Worm (Caenorhabditis elegans) whole organism, L3 larva: ENCODE results near the gene Y50E8A.5.
"Not testable (repeated sequence)": the region's sequence is repeated elsewhere in the genome, so short reads cannot be mapped to it uniquely, and the experiment has no call there.

Source experiments
- R02D3.7 ChIP-seq: fragments of 150-350 bp; optimal IDR thresholded peaks from 2 replicates; lab custom pipeline; 2014; ENCODE audit warnings: missing biosample characterization, missing genetic modification characterization
- ama-1 ChIP-seq: fragments of 150-350 bp; optimal IDR thresholded peaks from 2 replicates; lab custom pipeline; 2018
- ceh-16 ChIP-seq: sonication (generic microtip); optimal IDR thresholded peaks from 2 replicates; lab custom pipeline; 2017; ENCODE audit warnings: missing biosample characterization, missing genetic modification characterization
- ceh-28 ChIP-seq: fragments of 150-350 bp; optimal IDR thresholded peaks from 2 replicates; lab custom pipeline; 2014; ENCODE audit warnings: missing biosample characterization, missing genetic modification reagents, missing genetic modification characterization
- ceh-9 ChIP-seq: sonication (generic microtip); optimal IDR thresholded peaks from 2 replicates; lab custom pipeline; 2018; ENCODE audit warnings: missing biosample characterization, missing genetic modification characterization
- daf-12 ChIP-seq: fragments of 150-350 bp; optimal IDR thresholded peaks from 2 replicates; lab custom pipeline; 2014; ENCODE audit warnings: missing biosample characterization, missing genetic modification reagents, missing genetic modification characterization
- egl-27 ChIP-seq: sonication (generic microtip); optimal IDR thresholded peaks from 4 replicates; lab custom pipeline; 2017; ENCODE audit warnings: missing biosample characterization, missing genetic modification reagents, missing genetic modification characterization
- egl-5 ChIP-seq: fragments of 150-350 bp; optimal IDR thresholded peaks from 2 replicates; lab custom pipeline; 2017; ENCODE audit warnings: missing biosample characterization, missing genetic modification reagents, missing genetic modification characterization, inconsistent platforms
- elt-1 ChIP-seq: fragments of 150-350 bp; optimal IDR thresholded peaks from 2 replicates; lab custom pipeline; 2014; ENCODE audit warnings: missing biosample characterization, missing genetic modification characterization
- elt-2 ChIP-seq: sonication (generic microtip); optimal IDR thresholded peaks from 2 replicates; lab custom pipeline; 2016; ENCODE audit warnings: missing genetic modification reagents, mild to moderate bottlenecking, missing genetic modification characterization, missing compliant biosample characterization
- elt-3 ChIP-seq, 3 experiments: fragments of 150-350 bp in 1 of 3; sonication (generic microtip) in 2 of 3; optimal IDR thresholded peaks; 2 replicates in 2 of 3; 4 replicates in 1 of 3; lab custom pipeline; 2014 to 2017; ENCODE audit warnings: missing biosample characterization in 3 of 3, missing genetic modification characterization in 3 of 3
- eor-1 ChIP-seq, 2 experiments: fragments of 150-350 bp; optimal IDR thresholded peaks; 2 replicates each; lab custom pipeline; 2014 to 2018; ENCODE audit warnings: missing biosample characterization in 2 of 2, missing genetic modification characterization in 2 of 2
- fkh-2 ChIP-seq: fragments of 150-350 bp; optimal IDR thresholded peaks from 2 replicates; lab custom pipeline; 2014; ENCODE audit warnings: missing biosample characterization, missing genetic modification reagents, missing genetic modification characterization
- fos-1 ChIP-seq: fragments of 150-350 bp; optimal IDR thresholded peaks from 2 replicates; lab custom pipeline; 2014; ENCODE audit warnings: missing biosample characterization, missing genetic modification characterization
- hmg-11 ChIP-seq: sonication (generic microtip); optimal IDR thresholded peaks from 2 replicates; lab custom pipeline; 2016; ENCODE audit warnings: missing genetic modification characterization, missing compliant biosample characterization
- jun-1 ChIP-seq: fragments of 150-350 bp; optimal IDR thresholded peaks from 2 replicates; lab custom pipeline; 2014; ENCODE audit warnings: missing biosample characterization, missing genetic modification reagents, missing genetic modification characterization
- lin-15B ChIP-seq: fragments of 150-350 bp; optimal IDR thresholded peaks from 2 replicates; lab custom pipeline; 2014; ENCODE audit warnings: missing biosample characterization, missing genetic modification characterization
- lin-39 ChIP-seq: fragments of 150-350 bp; optimal IDR thresholded peaks from 2 replicates; lab custom pipeline; 2018; ENCODE audit warnings: missing biosample characterization, missing genetic modification reagents, missing genetic modification characterization
- lsy-12 ChIP-seq: sonication (generic microtip); optimal IDR thresholded peaks from 2 replicates; lab custom pipeline; 2016; ENCODE audit warnings: mild to moderate bottlenecking, missing genetic modification characterization, missing compliant biosample characterization
- mdl-1 ChIP-seq: fragments of 150-350 bp; optimal IDR thresholded peaks from 2 replicates; lab custom pipeline; 2014; ENCODE audit warnings: missing biosample characterization, missing genetic modification characterization
- mml-1 ChIP-seq: fragments of 150-350 bp; sonication (generic microtip); optimal IDR thresholded peaks from 3 replicates; lab custom pipeline; 2014; ENCODE audit warnings: missing biosample characterization, missing genetic modification characterization
- nfya-1 ChIP-seq: sonication (generic microtip); optimal IDR thresholded peaks from 2 replicates; lab custom pipeline; 2017; ENCODE audit warnings: missing genetic modification characterization, mild to moderate bottlenecking, missing compliant biosample characterization, antibody characterized with exemption, moderate library complexity; ENCODE audit not compliant: insufficient read depth
- nhr-12 ChIP-seq: fragments of 150-350 bp; optimal IDR thresholded peaks from 2 replicates; lab custom pipeline; 2014; ENCODE audit warnings: missing biosample characterization, missing genetic modification characterization
- nhr-23 ChIP-seq: fragments of 150-350 bp; optimal IDR thresholded peaks from 2 replicates; lab custom pipeline; 2014; ENCODE audit warnings: missing biosample characterization, missing genetic modification reagents, missing genetic modification characterization
- nhr-237 ChIP-seq: fragments of 150-350 bp; optimal IDR thresholded peaks from 2 replicates; lab custom pipeline; 2014; ENCODE audit warnings: missing biosample characterization, missing genetic modification characterization
- nhr-28 ChIP-seq: fragments of 150-350 bp; optimal IDR thresholded peaks from 2 replicates; lab custom pipeline; 2014; ENCODE audit warnings: missing biosample characterization, missing genetic modification characterization
- nhr-43 ChIP-seq: sonication (generic microtip); optimal IDR thresholded peaks from 2 replicates; lab custom pipeline; 2016; ENCODE audit warnings: mild to moderate bottlenecking, missing genetic modification characterization, missing compliant biosample characterization; ENCODE audit not compliant: poor library complexity, severe bottlenecking
- pha-4 ChIP-seq: fragments of 150-350 bp; optimal IDR thresholded peaks from 2 replicates; lab custom pipeline; 2014; ENCODE audit warnings: missing biosample characterization, missing genetic modification reagents, missing genetic modification characterization
- pqm-1 ChIP-seq: fragments of 150-350 bp; optimal IDR thresholded peaks from 2 replicates; lab custom pipeline; 2017; ENCODE audit warnings: missing biosample characterization, missing genetic modification characterization, inconsistent platforms
- skn-1 ChIP-seq: fragments of 150-350 bp; optimal IDR thresholded peaks from 2 replicates; lab custom pipeline; 2014; ENCODE audit warnings: missing biosample characterization, missing genetic modification characterization
- snpc-4 ChIP-seq: fragments of 150-350 bp; optimal IDR thresholded peaks from 2 replicates; lab custom pipeline; 2014; ENCODE audit warnings: missing biosample characterization, missing genetic modification characterization
- tbx-2 ChIP-seq: sonication (generic microtip); optimal IDR thresholded peaks from 2 replicates; lab custom pipeline; 2016; ENCODE audit warnings: mild to moderate bottlenecking, missing genetic modification characterization, missing compliant biosample characterization
- zag-1 ChIP-seq: fragments of 150-350 bp; optimal IDR thresholded peaks from 2 replicates; lab custom pipeline; 2014; ENCODE audit warnings: missing biosample characterization, missing genetic modification characterization
- ztf-11 ChIP-seq: fragments of 150-350 bp; optimal IDR thresholded peaks from 2 replicates; lab custom pipeline; 2014; ENCODE audit warnings: missing biosample characterization, missing genetic modification characterization
- ztf-4 ChIP-seq: fragments of 150-350 bp; optimal IDR thresholded peaks from 2 replicates; lab custom pipeline; 2014; ENCODE audit warnings: missing biosample characterization, missing genetic modification characterization

Y50E8A.5 gene

ce11 chrV:14773048-14773447, 36.3 kb upstream of the Y50E8A.5 start, which contains the start of gene haf-7:
Gene haf-7 (plus strand): TSS chrV:14773258.
- TF ChIP-seq tbx-2 (no peak), pqm-1 (tag; lab: Kevin White, UChicago) (peak; percentile 4), nfya-1 (no peak), jun-1 (peak; percentile 25), lsy-12 (tag; lab: Kevin White, UChicago) (no peak), snpc-4 (tag; lab: Kevin White, UChicago) (peak; percentile 33), nhr-23 (tag; lab: Kevin White, UChicago) (peak; percentile 28), elt-1 (tag; lab: Kevin White, UChicago) (no peak), skn-1 (peak; percentile 15), daf-12 (no peak), ztf-4 (no peak), ceh-28 (no peak), mdl-1 (tag; lab: Kevin White, UChicago) (no peak), ztf-11 (tag; lab: Kevin White, UChicago) (no peak), nhr-237 (tag; lab: Kevin White, UChicago) (no peak), eor-1 (tag; optimal IDR thresholded peaks at IDR 0.05; lab: Kevin White, UChicago) (no peak), fkh-2 (tag; lab: Kevin White, UChicago) (no peak), elt-2 (tag; lab: Kevin White, UChicago) (peak; percentile 54), nhr-12 (tag; lab: Kevin White, UChicago) (no peak), ceh-9 (no peak), ceh-16 (tag; lab: Kevin White, UChicago) (no peak), lin-15B (tag; lab: Kevin White, UChicago) (peak; percentile 4), lin-39 (tag; lab: Kevin White, UChicago) (no peak), elt-3 (tag; optimal IDR thresholded peaks at IDR 0.05; lab: Kevin White, UChicago) (no peak), hmg-11 (no peak), R02D3.7 (no peak)

DNA sequence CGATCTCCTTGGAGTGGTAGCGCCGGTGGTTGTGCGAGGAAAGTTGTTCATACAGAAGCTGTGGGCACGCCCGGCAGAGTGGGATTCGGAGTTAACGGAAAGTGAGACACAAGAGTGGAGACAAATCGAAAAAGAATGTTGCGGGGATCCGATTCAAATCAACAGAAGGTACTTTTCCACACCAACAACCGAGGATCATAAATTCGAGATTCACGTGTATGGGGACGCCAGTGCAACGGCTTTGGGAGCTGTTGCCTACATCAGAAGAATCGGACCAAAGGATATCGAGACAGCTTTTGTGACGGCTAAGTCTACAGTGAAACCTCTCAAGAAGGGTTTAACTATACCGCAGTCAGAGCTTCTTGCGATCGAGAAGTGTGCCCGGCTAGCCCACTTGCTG, 26.8 kb upstream of the Y50E8A.5 start:
- TF ChIP-seq zag-1 (tag; lab: Kevin White, UChicago) (no peak), lin-39 (tag; lab: Kevin White, UChicago) (no peak), nfya-1 (no peak), elt-3 (tag; optimal IDR thresholded peaks at IDR 0.05; lab: Kevin White, UChicago) (no peak), egl-27 (tag; lab: Kevin White, UChicago) (no peak), fkh-2 (tag; lab: Kevin White, UChicago) (no peak), pha-4 (tag; lab: Kevin White, UChicago) (no peak), nhr-28 (tag; lab: Kevin White, UChicago) (no peak), nhr-43 (no peak), tbx-2 (no peak), ceh-9 (no peak), fos-1 (tag; lab: Kevin White, UChicago) (no peak), mml-1 (no peak), skn-1 (no peak)

DNA sequence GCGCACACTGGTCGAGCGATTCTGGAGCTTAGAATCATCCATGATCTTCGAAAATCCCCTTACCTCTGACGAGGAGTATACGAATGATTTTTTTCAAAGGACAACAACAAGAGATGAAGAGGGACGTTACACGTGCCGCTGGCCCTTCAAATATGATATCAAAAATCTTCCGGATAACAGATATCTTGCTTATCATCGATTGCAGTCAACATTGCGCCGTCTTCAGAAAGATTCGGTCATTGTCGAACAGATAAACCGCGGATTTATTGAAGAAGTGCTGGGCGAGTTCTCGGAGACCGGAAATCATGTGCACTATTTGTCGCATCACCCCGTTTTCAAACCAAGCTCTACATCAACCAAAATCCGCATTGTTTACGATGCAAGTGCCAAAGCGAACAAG, 25.8 kb upstream of the Y50E8A.5 start:
- TF ChIP-seq nfya-1 (no peak), fos-1 (tag; lab: Kevin White, UChicago) (no peak), ama-1 (lab: Kevin White, UChicago) (no peak)

DNA sequence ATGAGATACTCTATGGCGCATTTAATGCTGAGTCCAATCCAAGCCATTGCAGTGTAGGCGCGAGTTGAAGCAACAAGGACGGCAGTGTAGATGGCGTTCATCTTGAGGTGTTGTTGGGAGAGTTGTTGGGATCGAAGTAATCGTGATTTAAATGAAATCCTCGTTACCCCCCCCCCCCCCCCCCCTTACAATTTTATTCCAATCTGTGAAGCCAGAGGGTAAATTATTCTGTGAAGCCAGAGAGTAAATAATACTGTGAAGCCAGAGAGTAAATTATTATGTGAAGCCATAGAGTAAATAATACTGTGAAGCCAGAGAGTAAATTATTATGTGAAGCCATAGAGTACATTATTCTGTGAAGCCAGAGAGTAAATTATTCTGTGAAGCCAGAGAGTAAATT, 13.6 kb upstream of the Y50E8A.5 start, which contains the start of gene nspa-10:
TSS of gene nspa-10 (minus strand) at position 101 of the 400 bp plus-strand sequence.
- not testable (repeated sequence) for TF ChIP-seq ama-1 (lab: Kevin White, UChicago); egl-5 (tag; lab: Kevin White, UChicago); lin-39 (tag; lab: Kevin White, UChicago)

ce11 chrV:14748608-14749137, 11.9 kb upstream of the Y50E8A.5 start, which contains the start of the genes lipl-8 and Y50E8A.22:
Gene lipl-8 (minus strand): TSS chrV:14748708.
Gene Y50E8A.22 (minus strand): TSS chrV:14749087.
- TF ChIP-seq ceh-16 (tag; lab: Kevin White, UChicago) (no peak), tbx-2 (no peak), nhr-28 (tag; lab: Kevin White, UChicago) (no peak), fos-1 (tag; lab: Kevin White, UChicago) (no peak), egl-5 (tag; lab: Kevin White, UChicago) (no peak), daf-12 (no peak)
